Worm (Caenorhabditis elegans) whole organism, L3 larva: Measurements from ENCODE around the gene C18H7.1.
A peak's percentile ranks its signal among the peaks of the same experiment; 100 is the strongest.

ENCODE experiments used
- R02D3.7 ChIP-seq: fragments of 150-350 bp; optimal IDR thresholded peaks from 2 replicates; lab custom pipeline; 2014; ENCODE audit warnings: missing biosample characterization, missing genetic modification characterization
- ZK546.5 ChIP-seq: sonication (generic microtip); optimal IDR thresholded peaks from 2 replicates; lab custom pipeline; 2017; ENCODE audit warnings: missing biosample characterization, missing genetic modification characterization
- aly-2 ChIP-seq: fragments of 150-350 bp; optimal IDR thresholded peaks from 2 replicates; lab custom pipeline; 2014; ENCODE audit warnings: missing biosample characterization, missing genetic modification characterization
- ceh-16 ChIP-seq: sonication (generic microtip); optimal IDR thresholded peaks from 2 replicates; lab custom pipeline; 2017; ENCODE audit warnings: missing biosample characterization, missing genetic modification characterization
- ceh-28 ChIP-seq: fragments of 150-350 bp; optimal IDR thresholded peaks from 2 replicates; lab custom pipeline; 2014; ENCODE audit warnings: missing biosample characterization, missing genetic modification reagents, missing genetic modification characterization
- ceh-82 ChIP-seq: fragments of 150-350 bp; optimal IDR thresholded peaks from 2 replicates; lab custom pipeline; 2014; ENCODE audit warnings: missing biosample characterization, missing genetic modification characterization
- ceh-9 ChIP-seq: sonication (generic microtip); optimal IDR thresholded peaks from 2 replicates; lab custom pipeline; 2018; ENCODE audit warnings: missing biosample characterization, missing genetic modification characterization
- daf-12 ChIP-seq: fragments of 150-350 bp; optimal IDR thresholded peaks from 2 replicates; lab custom pipeline; 2014; ENCODE audit warnings: missing biosample characterization, missing genetic modification reagents, missing genetic modification characterization
- egl-5 ChIP-seq: fragments of 150-350 bp; optimal IDR thresholded peaks from 2 replicates; lab custom pipeline; 2017; ENCODE audit warnings: missing biosample characterization, missing genetic modification reagents, missing genetic modification characterization, inconsistent platforms
- elt-2 ChIP-seq: sonication (generic microtip); optimal IDR thresholded peaks from 2 replicates; lab custom pipeline; 2016; ENCODE audit warnings: missing genetic modification reagents, mild to moderate bottlenecking, missing genetic modification characterization, missing compliant biosample characterization
- elt-3 ChIP-seq, 3 experiments: fragments of 150-350 bp in 1 of 3; sonication (generic microtip) in 2 of 3; optimal IDR thresholded peaks; 2 replicates in 2 of 3; 4 replicates in 1 of 3; lab custom pipeline; 2014 to 2017; ENCODE audit warnings: missing biosample characterization in 3 of 3, missing genetic modification characterization in 3 of 3
- fkh-2 ChIP-seq: fragments of 150-350 bp; optimal IDR thresholded peaks from 2 replicates; lab custom pipeline; 2014; ENCODE audit warnings: missing biosample characterization, missing genetic modification reagents, missing genetic modification characterization
- fos-1 ChIP-seq: fragments of 150-350 bp; optimal IDR thresholded peaks from 2 replicates; lab custom pipeline; 2014; ENCODE audit warnings: missing biosample characterization, missing genetic modification characterization
- jun-1 ChIP-seq: fragments of 150-350 bp; optimal IDR thresholded peaks from 2 replicates; lab custom pipeline; 2014; ENCODE audit warnings: missing biosample characterization, missing genetic modification reagents, missing genetic modification characterization
- lsy-12 ChIP-seq: sonication (generic microtip); optimal IDR thresholded peaks from 2 replicates; lab custom pipeline; 2016; ENCODE audit warnings: mild to moderate bottlenecking, missing genetic modification characterization, missing compliant biosample characterization
- mml-1 ChIP-seq: fragments of 150-350 bp; sonication (generic microtip); optimal IDR thresholded peaks from 3 replicates; lab custom pipeline; 2014; ENCODE audit warnings: missing biosample characterization, missing genetic modification characterization
- nhr-11 ChIP-seq: fragments of 150-350 bp; optimal IDR thresholded peaks from 2 replicates; lab custom pipeline; 2014; ENCODE audit warnings: missing biosample characterization, missing genetic modification characterization
- nhr-12 ChIP-seq: fragments of 150-350 bp; optimal IDR thresholded peaks from 2 replicates; lab custom pipeline; 2014; ENCODE audit warnings: missing biosample characterization, missing genetic modification characterization
- nhr-23 ChIP-seq: fragments of 150-350 bp; optimal IDR thresholded peaks from 2 replicates; lab custom pipeline; 2014; ENCODE audit warnings: missing biosample characterization, missing genetic modification reagents, missing genetic modification characterization
- nhr-237 ChIP-seq: fragments of 150-350 bp; optimal IDR thresholded peaks from 2 replicates; lab custom pipeline; 2014; ENCODE audit warnings: missing biosample characterization, missing genetic modification characterization
- nhr-25 ChIP-seq: sonication (generic microtip); optimal IDR thresholded peaks from 2 replicates; lab custom pipeline; 2017; ENCODE audit warnings: missing biosample characterization, missing genetic modification characterization
- nhr-28 ChIP-seq: fragments of 150-350 bp; optimal IDR thresholded peaks from 2 replicates; lab custom pipeline; 2014; ENCODE audit warnings: missing biosample characterization, missing genetic modification characterization
- nhr-43 ChIP-seq: sonication (generic microtip); optimal IDR thresholded peaks from 2 replicates; lab custom pipeline; 2016; ENCODE audit warnings: mild to moderate bottlenecking, missing genetic modification characterization, missing compliant biosample characterization; ENCODE audit not compliant: poor library complexity, severe bottlenecking
- nhr-67 ChIP-seq: fragments of 150-350 bp; optimal IDR thresholded peaks from 2 replicates; lab custom pipeline; 2014; ENCODE audit warnings: missing biosample characterization, missing genetic modification characterization
- nhr-76 ChIP-seq: fragments of 150-350 bp; sonication (generic microtip); optimal IDR thresholded peaks from 5 replicates; lab custom pipeline; 2014; ENCODE audit warnings: missing biosample characterization, missing genetic modification characterization
- pha-4 ChIP-seq: fragments of 150-350 bp; optimal IDR thresholded peaks from 2 replicates; lab custom pipeline; 2014; ENCODE audit warnings: missing biosample characterization, missing genetic modification reagents, missing genetic modification characterization
- sea-2 ChIP-seq: fragments of 150-350 bp; sonication (generic microtip); optimal IDR thresholded peaks from 4 replicates; lab custom pipeline; 2014; ENCODE audit warnings: missing biosample characterization, missing genetic modification reagents, missing genetic modification characterization
- skn-1 ChIP-seq: fragments of 150-350 bp; optimal IDR thresholded peaks from 2 replicates; lab custom pipeline; 2014; ENCODE audit warnings: missing biosample characterization, missing genetic modification characterization
- snpc-4 ChIP-seq: fragments of 150-350 bp; optimal IDR thresholded peaks from 2 replicates; lab custom pipeline; 2014; ENCODE audit warnings: missing biosample characterization, missing genetic modification characterization
- tbx-2 ChIP-seq: sonication (generic microtip); optimal IDR thresholded peaks from 2 replicates; lab custom pipeline; 2016; ENCODE audit warnings: mild to moderate bottlenecking, missing genetic modification characterization, missing compliant biosample characterization
- unc-39 ChIP-seq: sonication (generic microtip); optimal IDR thresholded peaks from 4 replicates; lab custom pipeline; 2017; ENCODE audit warnings: missing biosample characterization, missing genetic modification characterization
- unc-62 ChIP-seq: fragments of 150-350 bp; sonication (generic microtip); optimal IDR thresholded peaks from 4 replicates; lab custom pipeline; 2014; ENCODE audit warnings: missing biosample characterization, missing genetic modification reagents, missing genetic modification characterization
- zag-1 ChIP-seq: fragments of 150-350 bp; optimal IDR thresholded peaks from 2 replicates; lab custom pipeline; 2014; ENCODE audit warnings: missing biosample characterization, missing genetic modification characterization
- ztf-4 ChIP-seq: fragments of 150-350 bp; optimal IDR thresholded peaks from 2 replicates; lab custom pipeline; 2014; ENCODE audit warnings: missing biosample characterization, missing genetic modification characterization

Gene C18H7.1

DNA sequence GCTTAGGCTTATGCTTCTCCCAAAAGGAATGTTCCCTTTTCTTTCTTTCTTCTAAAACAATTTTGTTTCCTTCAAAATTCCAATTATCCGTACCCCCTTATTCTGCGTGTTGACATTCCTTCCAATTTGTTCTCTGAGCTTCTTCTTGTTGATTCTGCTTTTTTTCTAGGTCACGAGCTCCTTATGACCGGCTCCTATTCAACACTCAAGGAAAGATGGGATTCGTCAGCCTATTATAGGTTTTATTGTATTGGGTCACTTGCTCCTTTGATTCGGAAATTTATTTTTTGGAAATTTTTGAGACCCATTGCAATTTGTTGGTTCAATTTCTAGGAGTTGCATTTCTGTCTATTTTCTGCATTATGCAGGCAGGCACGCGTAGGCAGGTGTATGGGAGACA, 23.8 kb downstream of the C18H7.1 start:
- no peak for TF ChIP-seq nhr-43 (tag; lab: Kevin White, UChicago)
- no peak for TF ChIP-seq tbx-2 (tag; lab: Kevin White, UChicago)
- TF ChIP-seq ceh-9 (tag; lab: Kevin White, UChicago), result no peak
- TF ChIP-seq nhr-12, result no peak
- TF ChIP-seq nhr-67 (tag; lab: Kevin White, UChicago), result no peak
- TF ChIP-seq pha-4 (tag; lab: Kevin White, UChicago), result no peak

DNA sequence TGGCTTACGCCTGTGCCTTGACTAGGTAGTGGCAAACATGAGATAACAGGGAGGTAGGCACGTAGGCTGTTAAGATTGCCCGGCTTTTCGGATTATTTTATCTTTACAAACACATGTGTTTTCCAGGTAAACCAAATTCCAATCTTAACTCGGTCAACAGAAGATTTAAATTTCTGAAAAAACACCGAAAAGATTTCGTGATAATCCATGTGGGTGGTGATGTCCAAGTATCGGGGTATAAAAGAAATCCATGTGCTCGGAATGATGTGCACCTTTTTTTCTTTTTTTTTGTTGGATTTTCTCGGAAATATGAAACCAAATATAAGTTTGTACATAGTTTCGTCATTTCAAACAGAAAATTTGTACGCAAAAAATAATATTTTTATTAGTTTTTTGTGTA, 28.1 kb downstream of the C18H7.1 start:
- TF ChIP-seq ztf-4, result no peak
- TF ChIP-seq nhr-67 (tag; lab: Kevin White, UChicago), result no peak
- TF ChIP-seq elt-2 (tag; lab: Kevin White, UChicago), result no peak
- no peak for TF ChIP-seq fkh-2
- no peak for TF ChIP-seq fos-1
- no peak for TF ChIP-seq ceh-16 (tag; lab: Kevin White, UChicago)
- no peak for TF ChIP-seq jun-1 (tag; lab: Kevin White, UChicago)
- TF ChIP-seq ZK546.5, result no peak
- TF ChIP-seq elt-3 (tag; optimal IDR thresholded peaks at IDR 0.05; lab: Kevin White, UChicago), result no peak
- no peak for TF ChIP-seq tbx-2 (tag; lab: Kevin White, UChicago)
- TF ChIP-seq aly-2 (tag; lab: Kevin White, UChicago), result no peak
- no peak for TF ChIP-seq skn-1 (tag; lab: Kevin White, UChicago)
- TF ChIP-seq lsy-12 (tag; lab: Kevin White, UChicago), result no peak

DNA sequence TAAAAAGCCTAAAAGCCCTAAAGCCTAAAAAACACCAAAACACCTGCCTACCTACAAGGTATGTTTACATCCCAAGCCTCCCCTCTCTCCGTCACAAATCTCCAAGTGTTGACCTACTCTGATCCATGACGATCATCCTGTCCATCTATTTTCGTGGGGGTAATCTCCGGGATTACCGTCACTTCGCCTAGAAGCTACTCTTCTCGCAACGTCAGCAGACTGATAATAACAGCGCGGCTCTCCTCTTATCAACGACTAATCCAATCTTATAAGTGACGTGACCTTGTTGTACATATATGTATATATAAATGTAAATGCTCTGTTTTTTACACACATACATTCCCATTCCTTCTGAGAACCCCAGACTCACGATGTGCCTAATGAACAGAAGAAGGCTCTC, 33.0 kb downstream of the C18H7.1 start:
- no peak for TF ChIP-seq elt-3 (tag; optimal IDR thresholded peaks at IDR 0.05; lab: Kevin White, UChicago)
- no peak for TF ChIP-seq jun-1 (tag; lab: Kevin White, UChicago)
- TF ChIP-seq egl-5 (tag; lab: Kevin White, UChicago), result no peak
- TF ChIP-seq unc-62 (GFP tag; lab: Kevin White, UChicago), result no peak
- TF ChIP-seq nhr-23 (tag; lab: Kevin White, UChicago), result no peak
- TF ChIP-seq zag-1 (tag; lab: Kevin White, UChicago), result no peak
- no peak for TF ChIP-seq nhr-28 (tag; lab: Kevin White, UChicago)
- TF ChIP-seq R02D3.7 (tag; lab: Kevin White, UChicago), result no peak
- no peak for TF ChIP-seq nhr-25 (tag; lab: Kevin White, UChicago)
- no peak for TF ChIP-seq snpc-4 (tag; lab: Kevin White, UChicago)
- no peak for TF ChIP-seq daf-12 (tag; lab: Kevin White, UChicago)
- TF ChIP-seq sea-2 (GFP tag; lab: Kevin White, UChicago), result no peak

DNA sequence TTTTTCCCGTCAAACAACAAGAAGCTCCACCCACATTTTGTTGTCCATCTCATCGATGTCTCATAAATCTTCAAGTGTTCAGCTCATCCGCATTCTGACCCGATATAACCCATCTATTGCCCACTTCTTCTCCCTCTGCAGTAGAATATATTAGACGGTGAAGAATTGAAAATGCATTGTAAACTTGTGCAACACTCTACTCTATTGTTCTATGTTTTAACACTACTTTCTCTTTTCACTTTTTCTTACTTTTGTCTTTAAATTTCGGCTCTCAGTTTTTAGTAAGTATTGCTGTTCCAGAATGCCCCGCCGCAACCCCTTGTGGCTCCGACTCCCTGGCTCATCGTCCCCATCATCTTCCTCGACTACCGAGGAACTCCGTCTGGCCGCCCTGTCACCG, 34.0 kb downstream of the C18H7.1 start, which contains the start of gene K11H12.9:
TSS of gene K11H12.9 (plus strand) at position 301 of the 400 bp plus-strand sequence.
- TF ChIP-seq nhr-28 (tag; lab: Kevin White, UChicago) (no peak), nhr-76 (tag; lab: Kevin White, UChicago) (no peak), nhr-237 (no peak), mml-1 (tag; lab: Kevin White, UChicago) (no peak), nhr-11 (no peak), ceh-16 (tag; lab: Kevin White, UChicago) (no peak), ceh-28 (tag; lab: Kevin White, UChicago) (no peak), tbx-2 (tag; lab: Kevin White, UChicago) (no peak), ceh-82 (tag; lab: Kevin White, UChicago) (no peak), unc-39 (tag; lab: Kevin White, UChicago) (no peak), nhr-12 (no peak)

DNA sequence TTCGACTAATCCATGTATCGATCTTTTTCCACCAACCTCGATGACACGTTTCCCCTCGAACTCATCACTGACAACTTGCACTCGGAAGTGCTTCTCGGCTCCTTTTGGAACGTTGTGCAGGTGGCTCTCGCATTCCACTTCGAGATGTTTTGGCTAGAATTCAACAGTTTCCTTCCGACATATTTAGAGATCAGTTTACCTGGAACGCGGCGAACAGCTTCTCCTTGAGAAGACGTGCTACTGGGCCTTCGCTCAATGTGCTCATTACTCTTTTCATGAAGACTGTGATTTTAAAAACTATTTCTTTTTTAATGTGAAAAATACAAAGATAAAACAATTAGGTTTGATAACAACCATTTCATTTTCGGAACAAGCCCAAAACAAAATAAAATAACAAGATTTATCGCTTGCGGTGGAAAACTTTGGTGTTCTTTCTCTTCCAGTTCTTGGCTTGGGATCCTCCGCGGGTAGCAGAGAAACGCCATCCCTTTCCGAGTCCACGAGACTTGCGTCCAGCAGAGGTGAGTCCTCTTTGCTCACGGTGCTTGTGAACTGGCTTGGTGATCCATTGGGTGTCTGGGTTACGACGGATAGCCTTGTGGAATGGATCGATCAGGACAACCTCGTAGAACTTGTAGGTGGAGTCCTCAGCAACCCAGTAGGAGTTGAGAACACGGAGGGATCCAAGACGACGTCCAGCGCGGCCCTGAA, 37.9 kb downstream of the C18H7.1 start, which contains the start of gene K11H12.1:
TSS of gene K11H12.1 (minus strand) at position 284 of the 711 bp plus-strand sequence.
- no peak for TF ChIP-seq skn-1 (tag; lab: Kevin White, UChicago)
- peak; percentile 28 for TF ChIP-seq nhr-43 (tag; lab: Kevin White, UChicago)
